Worm (Caenorhabditis elegans) whole organism, early embryonic: ENCODE data around the gene ZC506.1.

Experiments
- B0310.2 ChIP-seq: sonication (generic microtip); optimal IDR thresholded peaks from 2 replicates; lab custom pipeline; 2016; ENCODE audit warnings: mild to moderate bottlenecking, missing genetic modification characterization, missing compliant biosample characterization
- F13C5.2 ChIP-seq: sonication (generic microtip); optimal IDR thresholded peaks from 2 replicates; lab custom pipeline; 2017; ENCODE audit warnings: mild to moderate bottlenecking, missing genetic modification characterization, inconsistent platforms, missing compliant biosample characterization
- aly-1 ChIP-seq: sonication (generic microtip); optimal IDR thresholded peaks from 2 replicates; lab custom pipeline; 2016; ENCODE audit warnings: missing genetic modification characterization, missing compliant biosample characterization
- ama-1 ChIP-seq: fragments of 150-350 bp; optimal IDR thresholded peaks from 2 replicates; lab custom pipeline; 2014
- ceh-13 ChIP-seq: fragments of 200-800 bp; sonication (Bioruptor generic); optimal IDR thresholded peaks from 2 replicates; lab custom pipeline; 2018; ENCODE audit warnings: mild to moderate bottlenecking, missing genetic modification characterization, missing compliant biosample characterization
- ceh-36 ChIP-seq: sonication (generic microtip); optimal IDR thresholded peaks from 2 replicates; lab custom pipeline; 2016; ENCODE audit warnings: missing genetic modification characterization, inconsistent platforms, missing compliant biosample characterization
- ets-7 ChIP-seq: sonication (generic microtip); optimal IDR thresholded peaks from 2 replicates; lab custom pipeline; 2016; ENCODE audit warnings: missing genotype, missing genetic modification characterization, missing compliant biosample characterization
- flt-1 ChIP-seq: fragments of 200-800 bp; sonication (Bioruptor generic); IDR thresholded peaks from 2 replicates; pipeline ENCODE4 v1.3.6; 2022; ENCODE audit warnings: missing genetic modification characterization, missing compliant biosample characterization
- hmbx-1 ChIP-seq: sonication (generic microtip); optimal IDR thresholded peaks from 2 replicates; lab custom pipeline; 2016; ENCODE audit warnings: mild to moderate bottlenecking, missing genetic modification characterization, missing compliant biosample characterization
- hmg-4 ChIP-seq: fragments of 200-800 bp; sonication (Bioruptor generic); optimal IDR thresholded peaks from 2 replicates; lab custom pipeline; 2018; ENCODE audit warnings: mild to moderate bottlenecking, missing genetic modification characterization, missing compliant biosample characterization
- hnd-1 ChIP-seq: sonication (generic microtip); optimal IDR thresholded peaks from 2 replicates; lab custom pipeline; 2016; ENCODE audit warnings: missing genetic modification characterization, missing compliant biosample characterization
- pes-1 ChIP-seq: fragments of 200-800 bp; sonication (Bioruptor generic); IDR thresholded peaks from 2 replicates; pipeline ENCODE4 v1.3.6; 2022; ENCODE audit warnings: missing genetic modification reagents, missing genetic modification characterization, missing compliant biosample characterization
- scrt-1 ChIP-seq: fragments of 200-800 bp; sonication (Bioruptor generic); IDR thresholded peaks from 2 replicates; pipeline ENCODE4 v1.3.6; 2022; ENCODE audit warnings: missing genetic modification characterization, missing compliant biosample characterization
- sea-1 ChIP-seq: fragments of 200-800 bp; sonication (Bioruptor generic); conservative IDR thresholded peaks from 2 replicates; pipeline ENCODE4 v1.3.6; 2022; ENCODE audit warnings: missing genetic modification characterization, missing compliant biosample characterization
- tbx-11 ChIP-seq: fragments of 200-800 bp; sonication (Bioruptor generic); IDR thresholded peaks from 2 replicates; pipeline ENCODE4 v1.3.6; 2022; ENCODE audit warnings: missing genetic modification characterization, missing compliant biosample characterization
- tbx-37 ChIP-seq: fragments of 200-800 bp; sonication (Bioruptor generic); conservative IDR thresholded peaks from 2 replicates; pipeline ENCODE4 v1.3.6; 2022; ENCODE audit warnings: missing genetic modification reagents, missing genetic modification characterization, missing compliant biosample characterization
- tra-4 ChIP-seq: sonication (generic microtip); optimal IDR thresholded peaks from 2 replicates; lab custom pipeline; 2017; ENCODE audit warnings: missing genetic modification characterization, missing compliant biosample characterization

The ZC506.1 gene

DNA sequence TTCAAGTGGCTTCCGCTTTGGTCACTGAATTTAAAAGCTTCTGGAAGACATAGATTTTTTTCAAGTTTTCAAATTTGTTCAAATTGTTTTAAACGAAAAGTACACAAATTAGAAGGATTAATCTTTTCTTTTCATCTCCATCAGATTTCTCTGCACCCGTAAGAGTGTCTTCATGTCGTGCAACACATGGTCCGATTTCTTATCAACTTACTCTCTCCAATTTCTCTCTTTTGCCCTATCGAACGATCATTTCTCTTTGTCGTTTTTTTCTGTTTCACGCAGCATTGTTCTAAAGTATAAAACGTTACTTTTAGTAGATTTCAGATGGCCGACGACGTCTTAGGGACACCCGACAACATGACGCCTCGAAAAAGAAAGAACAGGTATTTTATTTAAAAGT is 6.5 kb downstream of the ZC506.1 start, which contains the start of gene pssy-1:
pssy-1 (plus strand) TSS at position 318 of the 400 bp plus-strand sequence.
- TF ChIP-seq flt-1 (GFP tag; lab: Robert Waterston, UW) (no peak), hmbx-1 (tag; lab: Kevin White, UChicago) (no peak), aly-1 (tag; lab: Kevin White, UChicago) (no peak), tra-4 (tag; lab: Kevin White, UChicago) (no peak), scrt-1 (GFP tag; lab: Robert Waterston, UW) (no peak), ceh-36 (tag; lab: Kevin White, UChicago) (no peak), hmg-4 (GFP tag; lab: Kevin White, UChicago) (no peak), pes-1 (GFP tag; lab: Robert Waterston, UW) (no peak), F13C5.2 (tag; lab: Kevin White, UChicago) (no peak), hnd-1 (no peak)

DNA sequence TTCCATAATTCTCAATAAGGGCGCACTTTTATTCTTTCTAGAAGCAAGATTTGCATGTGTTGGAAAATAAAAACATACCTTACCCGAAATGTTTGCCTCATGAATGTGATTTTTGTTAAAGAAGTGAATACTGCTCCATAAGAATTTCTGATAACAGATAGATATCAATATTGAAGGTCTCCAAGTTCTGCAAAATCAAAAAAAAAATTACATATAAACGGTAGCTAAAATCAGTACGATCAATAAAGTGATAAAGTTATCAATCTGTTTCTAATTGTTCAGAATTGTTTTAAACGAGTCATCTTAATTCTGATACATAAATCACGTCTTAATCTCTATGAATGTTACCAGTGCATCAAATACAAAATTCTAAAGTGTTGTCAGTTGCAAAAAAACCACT is 17.4 kb downstream of the ZC506.1 start, which contains the start of gene mgl-1:
mgl-1 (minus strand) TSS at position 101 of the 400 bp plus-strand sequence.
- TF ChIP-seq ceh-13 (GFP tag; lab: Kevin White, UChicago) (no peak), B0310.2 (tag; lab: Kevin White, UChicago) (no peak), pes-1 (GFP tag; lab: Robert Waterston, UW) (no peak), ama-1 (lab: Kevin White, UChicago) (no peak), tbx-37 (GFP tag; lab: Robert Waterston, UW) (no peak), F13C5.2 (tag; lab: Kevin White, UChicago) (no peak), hmbx-1 (tag; lab: Kevin White, UChicago) (no peak), scrt-1 (GFP tag; lab: Robert Waterston, UW) (no peak), tbx-11 (GFP tag; lab: Robert Waterston, UW) (no peak), hmg-4 (GFP tag; lab: Kevin White, UChicago) (no peak), flt-1 (GFP tag; lab: Robert Waterston, UW) (no peak), ets-7 (no peak)

DNA sequence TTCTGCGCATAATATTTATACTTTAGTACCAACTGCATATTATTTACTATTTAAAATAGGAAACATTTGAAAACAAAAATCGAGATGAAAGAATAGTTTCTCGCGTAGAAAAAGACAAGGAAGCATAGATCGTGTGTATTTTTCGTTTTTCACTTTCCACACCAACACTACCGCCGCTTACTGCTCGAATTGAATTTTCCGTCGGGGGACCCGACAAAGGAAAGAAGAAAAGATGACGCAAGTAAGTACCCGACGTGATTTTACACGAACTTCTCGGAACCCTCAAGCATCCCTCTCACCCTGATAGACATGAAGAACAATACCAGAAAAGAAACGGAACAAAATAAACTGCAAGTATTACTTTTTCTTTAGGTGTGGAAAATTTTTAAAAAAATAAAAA is 22.5 kb downstream of the ZC506.1 start:
- TF ChIP-seq tbx-11 (GFP tag; lab: Robert Waterston, UW) = no peak

DNA sequence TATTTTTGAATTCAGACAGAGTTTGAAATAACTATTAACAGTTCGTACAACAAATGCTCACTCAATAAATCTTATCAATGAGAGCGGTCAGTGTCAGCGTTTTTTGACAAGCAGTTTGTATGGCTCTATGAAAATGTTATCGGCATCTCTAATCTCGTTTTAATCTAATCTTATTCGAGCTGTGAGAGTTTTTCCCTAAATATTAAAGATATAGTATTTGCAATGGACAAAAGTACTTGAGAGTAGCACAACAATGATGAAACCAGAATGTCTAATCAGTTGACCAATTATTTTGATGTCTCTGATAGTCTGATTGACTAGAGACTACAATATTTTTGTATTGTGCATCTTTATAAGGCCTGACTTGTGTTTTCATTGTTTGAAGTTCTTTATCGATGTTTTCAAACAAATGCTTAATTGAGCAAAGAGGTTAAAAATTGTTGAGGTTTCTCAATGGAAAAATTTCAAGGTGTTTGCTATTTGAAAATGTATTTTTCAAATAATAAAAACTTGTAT is 26.2 kb downstream of the ZC506.1 start, which contains the start of gene F19C6.5:
F19C6.5 (minus strand) TSS at position 51 of the 516 bp plus-strand sequence.
- TF ChIP-seq hnd-1 (no peak), ceh-36 (tag; lab: Kevin White, UChicago) (no peak), tbx-11 (GFP tag; lab: Robert Waterston, UW) (no peak), F13C5.2 (tag; lab: Kevin White, UChicago) (no peak), tra-4 (tag; lab: Kevin White, UChicago) (no peak), pes-1 (GFP tag; lab: Robert Waterston, UW) (no peak), scrt-1 (GFP tag; lab: Robert Waterston, UW) (no peak), aly-1 (tag; lab: Kevin White, UChicago) (no peak), hmg-4 (GFP tag; lab: Kevin White, UChicago) (no peak)

DNA sequence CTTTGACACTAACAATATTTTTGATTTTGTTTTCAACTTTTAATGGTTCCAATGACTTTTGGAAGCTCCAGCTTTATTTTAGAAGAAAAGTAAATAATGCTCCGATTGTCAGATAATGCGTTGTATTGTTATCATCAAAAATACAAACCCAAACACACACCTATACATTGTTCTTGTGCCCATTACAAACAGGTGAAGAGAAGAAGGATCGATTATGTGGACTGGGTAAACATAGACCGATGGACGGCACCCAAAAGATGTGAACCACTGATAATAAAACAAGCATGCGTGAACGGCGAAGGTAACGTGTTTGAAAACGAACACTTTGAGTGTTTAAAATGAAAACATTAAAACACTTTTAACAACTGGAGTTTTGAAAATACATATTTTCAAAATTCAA is 28.4 kb downstream of the ZC506.1 start:
- TF ChIP-seq B0310.2 (tag; lab: Kevin White, UChicago) (no peak), aly-1 (tag; lab: Kevin White, UChicago) (no peak), ceh-36 (tag; lab: Kevin White, UChicago) (no peak), ama-1 (lab: Kevin White, UChicago) (no peak), pes-1 (GFP tag; lab: Robert Waterston, UW) (no peak), hmg-4 (GFP tag; lab: Kevin White, UChicago) (no peak), tra-4 (tag; lab: Kevin White, UChicago) (no peak), F13C5.2 (tag; lab: Kevin White, UChicago) (no peak)

DNA sequence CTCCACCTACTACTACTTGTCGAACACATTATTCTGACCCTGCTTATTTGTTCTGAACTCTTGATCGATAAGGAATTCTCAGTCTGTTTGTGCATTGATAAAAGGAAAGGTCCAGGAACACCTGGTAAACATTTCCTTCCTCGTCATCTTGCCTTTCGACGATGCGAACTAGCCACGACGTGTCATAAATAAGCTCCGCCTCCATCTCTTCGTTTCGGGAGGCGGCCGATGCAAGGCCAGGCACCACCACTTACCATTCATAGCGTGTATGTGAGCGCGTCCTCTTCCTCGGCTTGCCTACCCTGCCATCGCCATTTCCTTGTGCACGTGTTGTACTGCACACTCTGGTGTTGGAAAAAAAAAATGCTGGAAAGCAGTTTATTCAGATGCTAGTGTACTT is 30.1 kb downstream of the ZC506.1 start:
- TF ChIP-seq ets-7 = no peak
- no peak for TF ChIP-seq scrt-1 (GFP tag; lab: Robert Waterston, UW)
- no peak for TF ChIP-seq F13C5.2 (tag; lab: Kevin White, UChicago)
- no peak for TF ChIP-seq tra-4 (tag; lab: Kevin White, UChicago)
- no peak for TF ChIP-seq tbx-11 (GFP tag; lab: Robert Waterston, UW)
- TF ChIP-seq ceh-36 (tag; lab: Kevin White, UChicago) = no peak
- no peak for TF ChIP-seq ceh-13 (GFP tag; lab: Kevin White, UChicago)
- TF ChIP-seq aly-1 (tag; lab: Kevin White, UChicago) = no peak
- no peak for TF ChIP-seq hmbx-1 (tag; lab: Kevin White, UChicago)
- TF ChIP-seq hnd-1 = no peak
- TF ChIP-seq sea-1 = no peak
- no peak for TF ChIP-seq tbx-37 (GFP tag; lab: Robert Waterston, UW)
- no peak for TF ChIP-seq hmg-4 (GFP tag; lab: Kevin White, UChicago)
- no peak for TF ChIP-seq B0310.2 (tag; lab: Kevin White, UChicago)
- no peak for TF ChIP-seq pes-1 (GFP tag; lab: Robert Waterston, UW)
- no peak for TF ChIP-seq ama-1 (lab: Kevin White, UChicago)
- TF ChIP-seq flt-1 (GFP tag; lab: Robert Waterston, UW) = no peak

DNA sequence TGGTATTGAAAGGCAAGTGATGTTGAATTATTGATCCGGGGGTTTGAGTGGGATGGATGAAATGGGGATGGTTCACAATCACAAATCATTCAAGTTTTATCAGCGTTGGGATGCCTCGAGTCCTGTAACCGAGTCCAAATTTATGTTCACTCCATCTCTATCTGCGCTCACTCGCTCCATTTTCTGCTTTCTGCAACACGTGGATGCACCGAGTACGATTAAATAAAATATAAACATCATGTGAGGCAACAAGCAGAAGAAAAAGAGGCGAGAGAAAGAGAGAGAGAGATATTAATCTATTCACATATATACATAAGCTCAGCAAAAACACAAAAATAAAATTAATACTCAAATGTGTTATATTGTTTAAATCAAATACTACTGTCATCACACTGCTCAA is 34.3 kb downstream of the ZC506.1 start:
- TF ChIP-seq tra-4 (tag; lab: Kevin White, UChicago) (no peak), F13C5.2 (tag; lab: Kevin White, UChicago) (no peak), flt-1 (GFP tag; lab: Robert Waterston, UW) (no peak), scrt-1 (GFP tag; lab: Robert Waterston, UW) (no peak), ama-1 (lab: Kevin White, UChicago) (no peak), ceh-13 (GFP tag; lab: Kevin White, UChicago) (no peak), B0310.2 (tag; lab: Kevin White, UChicago) (no peak), tbx-37 (GFP tag; lab: Robert Waterston, UW) (no peak)
